Worm (Caenorhabditis elegans): ENCODE measurements around the gene bath-44.
"Not testable (repeated sequence)": the region's sequence is repeated elsewhere in the genome, so short reads cannot be mapped to it uniquely, and the experiment has no call there.

bath-44 gene

DNA sequence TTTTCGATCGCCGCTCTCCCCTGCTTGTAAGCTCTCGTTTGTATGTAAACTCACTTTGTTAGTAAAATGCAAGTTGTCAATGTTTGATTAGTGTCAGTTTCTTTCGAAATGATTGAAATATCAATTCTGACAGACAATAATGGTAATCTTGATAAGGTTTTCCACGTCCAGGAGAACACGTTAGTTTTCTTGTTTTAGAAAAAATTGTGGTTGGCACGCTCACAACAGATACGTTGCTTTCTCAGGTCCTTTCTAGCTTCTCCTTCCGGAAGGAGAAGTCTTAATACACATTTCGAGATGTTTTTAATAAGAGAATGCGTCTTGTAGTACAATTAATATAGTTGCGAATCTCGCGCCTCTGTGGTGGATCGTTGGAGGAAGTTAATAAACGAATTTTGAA is 26.0 kb upstream of the bath-44 start, which contains the start of gene F43E2.6:
F43E2.6 (minus strand) TSS at position 101 of the 400 bp plus-strand sequence.
- TF ChIP-seq nhr-23 (tag; optimal IDR thresholded peaks at IDR 0.05), result no peak
- no peak for TF ChIP-seq nhr-12 (tag; optimal IDR thresholded peaks at IDR 0.05)
- no peak for TF ChIP-seq fkh-2 (tag; optimal IDR thresholded peaks at IDR 0.05)
- no peak for TF ChIP-seq hmg-11 (tag; optimal IDR thresholded peaks at IDR 0.05)
- TF ChIP-seq nhr-43 (tag; optimal IDR thresholded peaks at IDR 0.05; ENCODE audit: poor library complexity, severe bottlenecking), result no peak
- no peak for TF ChIP-seq ceh-9 (tag; optimal IDR thresholded peaks at IDR 0.05)

DNA sequence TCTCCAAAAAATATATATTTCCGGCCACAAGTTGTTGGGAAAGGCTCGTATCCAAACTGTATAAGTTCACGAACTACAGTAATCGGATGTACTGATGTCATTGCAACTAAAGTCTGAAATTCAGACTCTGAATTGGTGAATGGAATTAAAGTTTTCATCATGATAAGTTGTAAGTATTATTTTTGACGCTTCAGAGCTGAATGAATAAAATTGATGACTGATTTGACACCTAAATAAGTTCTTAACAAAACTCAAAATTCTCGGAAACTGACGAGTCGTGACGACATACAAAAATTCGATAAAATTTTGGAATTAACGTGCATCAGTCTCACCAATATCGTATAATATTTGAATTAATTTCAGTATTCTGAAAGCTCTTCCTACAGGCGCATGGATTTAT is 24.6 kb upstream of the bath-44 start, which contains the start of gene F43E2.11:
F43E2.11 (minus strand) TSS at position 101 of the 400 bp plus-strand sequence.
- not testable (repeated sequence) for TF ChIP-seq fos-1, nhr-12, ceh-16 (tag; optimal IDR thresholded peaks at IDR 0.05)

DNA sequence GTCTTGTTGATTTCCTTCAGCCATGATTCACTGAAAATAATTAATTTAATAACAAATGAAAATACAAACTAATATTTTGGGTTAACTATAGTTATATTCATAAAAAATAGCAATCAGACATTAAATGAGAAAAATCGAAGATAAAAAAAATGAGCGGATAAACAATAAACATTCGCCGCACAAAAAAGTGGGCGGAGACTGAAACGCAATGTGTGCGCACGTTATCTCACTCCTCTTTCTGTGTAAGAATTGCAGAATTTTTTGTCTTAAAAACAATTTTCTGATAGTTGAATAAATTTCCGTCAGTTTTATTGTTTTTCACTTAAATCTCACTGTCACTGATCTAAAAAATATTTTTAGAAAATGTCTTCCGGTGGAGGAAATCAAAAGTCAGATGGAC is 20.6 kb upstream of the bath-44 start, which contains the start of the genes mtch-1 and rpb-4:
mtch-1 (minus strand) TSS at position 24 of the 400 bp plus-strand sequence.
rpb-4 (plus strand) TSS at position 353 of the 400 bp plus-strand sequence.
- TF ChIP-seq ceh-28 (tag; optimal IDR thresholded peaks at IDR 0.05) (no peak), R02D3.7 (tag; optimal IDR thresholded peaks at IDR 0.05) (no peak), fkh-2 (tag; optimal IDR thresholded peaks at IDR 0.05) (no peak), zag-1 (tag; optimal IDR thresholded peaks at IDR 0.05) (no peak), lin-39 (tag; optimal IDR thresholded peaks at IDR 0.05) (no peak), tbx-2 (tag; optimal IDR thresholded peaks at IDR 0.05) (no peak), hmg-11 (tag; optimal IDR thresholded peaks at IDR 0.05) (peak; percentile 38), nhr-11 (tag; optimal IDR thresholded peaks at IDR 0.05) (no peak), egl-27 (tag; optimal IDR thresholded peaks at IDR 0.05) (no peak), nhr-23 (tag; optimal IDR thresholded peaks at IDR 0.05) (peak; percentile 28), egl-5 (tag; optimal IDR thresholded peaks at IDR 0.05) (peak; percentile 23), nhr-28 (tag; optimal IDR thresholded peaks at IDR 0.05) (no peak), pha-4 (tag; optimal IDR thresholded peaks at IDR 0.05) (peak; percentile 83), skn-1 (tag; optimal IDR thresholded peaks at IDR 0.05) (no peak), nhr-76 (tag; optimal IDR thresholded peaks at IDR 0.05) (no peak), elt-3 (tag; optimal IDR thresholded peaks at IDR 0.05) (no peak), nhr-12 (tag; optimal IDR thresholded peaks at IDR 0.05) (no peak), pqm-1 (tag; optimal IDR thresholded peaks at IDR 0.05) (no peak), elt-2 (tag; optimal IDR thresholded peaks at IDR 0.05) (peak; percentile 29), ztf-11 (tag; optimal IDR thresholded peaks at IDR 0.05) (no peak), unc-62 (GFP tag; optimal IDR thresholded peaks at IDR 0.05) (no peak), snpc-4 (tag; optimal IDR thresholded peaks at IDR 0.05) (peak; percentile 59), ceh-82 (tag; optimal IDR thresholded peaks at IDR 0.05) (no peak), nhr-67 (tag; optimal IDR thresholded peaks at IDR 0.05) (no peak), nhr-43 (tag; optimal IDR thresholded peaks at IDR 0.05; ENCODE audit: poor library complexity, severe bottlenecking) (no peak), ceh-9 (tag; optimal IDR thresholded peaks at IDR 0.05) (no peak), nhr-237 (tag; optimal IDR thresholded peaks at IDR 0.05) (no peak), jun-1 (tag; optimal IDR thresholded peaks at IDR 0.05) (no peak), ceh-16 (tag; optimal IDR thresholded peaks at IDR 0.05) (no peak), elt-1 (tag; optimal IDR thresholded peaks at IDR 0.05) (no peak), mdl-1 (tag; optimal IDR thresholded peaks at IDR 0.05) (no peak), fos-1 (tag; optimal IDR thresholded peaks at IDR 0.05) (no peak), eor-1 (tag; optimal IDR thresholded peaks at IDR 0.05) (no peak), lsy-12 (tag; optimal IDR thresholded peaks at IDR 0.05) (no peak), nhr-25 (tag; optimal IDR thresholded peaks at IDR 0.05) (no peak), ztf-4 (tag; optimal IDR thresholded peaks at IDR 0.05) (no peak), ama-1 (optimal IDR thresholded peaks at IDR 0.05) (no peak), ZK546.5 (tag; optimal IDR thresholded peaks at IDR 0.05) (no peak), nhr-77 (tag; optimal IDR thresholded peaks at IDR 0.05) (no peak), lin-15B (tag; optimal IDR thresholded peaks at IDR 0.05) (peak; percentile 11), nfya-1 (tag; optimal IDR thresholded peaks at IDR 0.05; ENCODE audit: insufficient read depth) (peak; percentile 62), sea-2 (GFP tag; optimal IDR thresholded peaks at IDR 0.05) (no peak), aly-2 (tag; optimal IDR thresholded peaks at IDR 0.05) (no peak), fkh-10 (GFP tag; optimal IDR thresholded peaks at IDR 0.05) (no peak), daf-12 (tag; optimal IDR thresholded peaks at IDR 0.05) (no peak), unc-39 (tag; optimal IDR thresholded peaks at IDR 0.05) (no peak), mml-1 (tag; optimal IDR thresholded peaks at IDR 0.05) (no peak)
